Worm (Caenorhabditis elegans): ENCODE data around the gene C07D10.5.

The C07D10.5 gene

DNA sequence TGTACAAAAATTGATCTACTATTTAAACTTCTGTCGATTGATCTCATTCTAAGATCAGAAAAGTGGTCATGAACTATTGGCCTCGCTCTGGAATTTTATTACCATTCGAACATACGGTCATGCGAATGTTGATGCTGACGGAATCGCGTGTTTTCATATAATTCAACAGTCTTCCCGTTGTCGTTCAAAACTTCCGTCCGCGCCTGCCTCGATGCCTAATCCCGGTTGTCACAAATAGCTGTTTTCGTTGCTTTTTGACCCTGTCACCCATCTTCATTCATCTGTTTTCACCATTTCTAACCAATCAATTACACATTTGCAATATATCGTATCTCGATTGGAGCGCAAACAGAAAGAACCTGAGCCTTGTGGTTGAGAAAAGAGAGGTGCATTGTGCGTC lies 12.0 kb downstream of the C07D10.5 start:
- TF ChIP-seq nhr-23 (tag; optimal IDR thresholded peaks at IDR 0.05) (no peak), nhr-25 (tag; optimal IDR thresholded peaks at IDR 0.05) (peak; percentile 35)

DNA sequence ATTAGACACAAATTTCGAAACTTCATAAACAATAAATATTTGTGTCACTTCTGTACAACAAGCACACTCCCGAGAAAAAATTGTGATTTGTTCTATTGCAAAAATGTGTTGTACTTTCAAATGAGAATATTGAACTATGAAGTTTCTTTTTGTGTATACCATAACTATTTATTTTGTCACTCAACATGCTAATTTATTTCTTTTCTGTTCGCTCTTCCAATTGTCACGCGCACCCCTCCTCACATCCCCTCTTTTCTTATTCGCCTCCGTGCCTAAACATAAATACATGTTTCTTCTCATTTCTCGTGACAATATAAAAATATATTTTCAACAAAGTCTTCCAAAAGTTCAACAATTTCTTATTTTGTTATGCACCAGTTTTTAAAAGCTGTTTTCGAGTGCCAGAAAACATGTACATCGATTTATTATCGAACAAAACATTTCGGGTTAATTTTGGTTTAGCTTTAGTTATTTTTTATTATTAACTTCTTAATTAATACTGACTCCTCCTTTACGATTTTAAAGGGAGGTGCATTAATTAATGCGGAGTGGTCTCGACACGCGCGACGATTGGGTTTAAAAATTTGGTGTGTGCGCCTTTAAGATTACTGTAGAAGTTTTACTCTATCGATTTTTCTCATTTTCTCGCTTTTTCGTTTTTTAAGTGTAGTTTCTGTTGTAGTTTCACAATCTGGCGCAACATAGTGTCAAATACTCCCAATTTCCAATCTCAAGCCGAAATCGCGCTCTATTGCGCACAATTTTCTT lies 12.7 kb downstream of the C07D10.5 start:
- TF ChIP-seq C34F6.9 (tag; optimal IDR thresholded peaks at IDR 0.05) (peak; percentile 27), snpc-4 (tag; optimal IDR thresholded peaks at IDR 0.05) (no peak), elt-1 (tag; optimal IDR thresholded peaks at IDR 0.05) (no peak), unc-62 (GFP tag; optimal IDR thresholded peaks at IDR 0.05) (no peak), sem-4 (tag; optimal IDR thresholded peaks at IDR 0.05) (peak; percentile 17), ZK546.5 (tag; optimal IDR thresholded peaks at IDR 0.05) (no peak), ztf-1 (GFP tag; conservative IDR thresholded peaks at IDR 0.05) (no peak), nhr-11 (tag; optimal IDR thresholded peaks at IDR 0.05) (no peak), nhr-12 (tag; optimal IDR thresholded peaks at IDR 0.05) (no peak), peb-1 (tag; optimal IDR thresholded peaks at IDR 0.05) (no peak), aly-2 (tag; optimal IDR thresholded peaks at IDR 0.05) (no peak), nhr-25 (tag; optimal IDR thresholded peaks at IDR 0.05) (peak; percentile 15), lsy-2 (tag; optimal IDR thresholded peaks at IDR 0.05) (peak in 1 of 2 experiments; percentile 27), ceh-16 (tag; optimal IDR thresholded peaks at IDR 0.05) (no peak), nhr-237 (tag; optimal IDR thresholded peaks at IDR 0.05) (no peak)

DNA sequence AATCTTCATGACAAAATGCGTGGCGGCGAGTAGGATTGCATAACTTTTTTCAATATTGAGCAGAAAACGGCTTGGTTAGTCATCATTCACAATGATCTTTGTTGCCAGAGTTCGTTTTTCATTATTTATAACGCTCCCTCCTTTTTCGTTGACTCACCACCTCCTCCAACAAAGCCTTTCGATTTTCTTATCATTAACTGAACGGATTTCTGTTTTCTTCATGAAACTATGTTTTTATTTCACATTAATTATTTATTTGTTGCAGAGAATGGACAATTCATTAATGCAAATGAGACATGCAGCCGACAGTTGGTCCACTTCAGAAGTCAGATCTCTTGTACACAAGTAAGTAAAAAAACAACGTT lies 13.3 kb downstream of the C07D10.5 start, which contains the start of gene bath-44:
Gene bath-44, plus strand, starts transcription at position 266 of the 365 bp plus-strand sequence.
- TF ChIP-seq unc-39 (tag; optimal IDR thresholded peaks at IDR 0.05) (no peak), dmd-4 (tag; optimal IDR thresholded peaks at IDR 0.05) (no peak), sma-3 (GFP tag; optimal IDR thresholded peaks at IDR 0.05) (no peak), nhr-237 (tag; optimal IDR thresholded peaks at IDR 0.05) (no peak), C34F6.9 (tag; optimal IDR thresholded peaks at IDR 0.05) (no peak), egl-27 (tag; optimal IDR thresholded peaks at IDR 0.05) (no peak), alr-1 (tag; optimal IDR thresholded peaks at IDR 0.05) (no peak), elt-1 (tag; optimal IDR thresholded peaks at IDR 0.05) (no peak), aly-2 (tag; optimal IDR thresholded peaks at IDR 0.05) (no peak), mab-5 (tag; optimal IDR thresholded peaks at IDR 0.05) (no peak), mdl-1 (tag; optimal IDR thresholded peaks at IDR 0.05) (no peak), lin-39 (tag; optimal IDR thresholded peaks at IDR 0.05) (no peak), nhr-77 (tag; optimal IDR thresholded peaks at IDR 0.05) (no peak)

DNA sequence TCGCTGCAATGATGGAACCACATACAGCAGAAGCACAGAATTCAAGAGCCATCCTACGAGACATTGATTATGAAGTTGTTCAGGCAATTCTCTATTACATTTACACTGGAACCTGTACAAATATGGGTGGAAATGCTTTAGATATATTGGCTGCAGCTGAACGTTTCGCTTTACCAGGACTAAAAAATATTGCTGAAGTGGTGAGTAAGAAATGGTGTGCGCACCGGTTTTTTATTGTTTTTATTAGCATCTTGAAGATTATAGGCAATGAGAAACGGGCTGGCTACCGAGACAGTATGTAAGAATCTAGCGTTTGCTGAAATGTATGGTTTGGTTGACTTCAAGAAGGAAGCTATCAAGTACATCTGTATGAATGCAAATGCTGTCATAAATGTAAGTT lies 14.7 kb downstream of the C07D10.5 start:
- TF ChIP-seq nhr-77 (tag; optimal IDR thresholded peaks at IDR 0.05) (no peak), peb-1 (tag; optimal IDR thresholded peaks at IDR 0.05) (no peak), snpc-4 (tag; optimal IDR thresholded peaks at IDR 0.05) (no peak), nhr-21 (tag; optimal IDR thresholded peaks at IDR 0.05) (no peak), nhr-237 (tag; optimal IDR thresholded peaks at IDR 0.05) (no peak), mbf-1 (tag; optimal IDR thresholded peaks at IDR 0.05) (no peak), sma-9 (GFP tag; optimal IDR thresholded peaks at IDR 0.05) (no peak), sma-9 (tag; optimal IDR thresholded peaks at IDR 0.05) (no peak), nhr-12 (tag; optimal IDR thresholded peaks at IDR 0.05) (no peak), lin-13 (GFP tag; optimal IDR thresholded peaks at IDR 0.05) (no peak), elt-3 (tag; optimal IDR thresholded peaks at IDR 0.05) (no peak), mab-5 (tag; optimal IDR thresholded peaks at IDR 0.05) (no peak), ztf-11 (tag; optimal IDR thresholded peaks at IDR 0.05) (no peak), lin-39 (tag; optimal IDR thresholded peaks at IDR 0.05) (no peak)

DNA sequence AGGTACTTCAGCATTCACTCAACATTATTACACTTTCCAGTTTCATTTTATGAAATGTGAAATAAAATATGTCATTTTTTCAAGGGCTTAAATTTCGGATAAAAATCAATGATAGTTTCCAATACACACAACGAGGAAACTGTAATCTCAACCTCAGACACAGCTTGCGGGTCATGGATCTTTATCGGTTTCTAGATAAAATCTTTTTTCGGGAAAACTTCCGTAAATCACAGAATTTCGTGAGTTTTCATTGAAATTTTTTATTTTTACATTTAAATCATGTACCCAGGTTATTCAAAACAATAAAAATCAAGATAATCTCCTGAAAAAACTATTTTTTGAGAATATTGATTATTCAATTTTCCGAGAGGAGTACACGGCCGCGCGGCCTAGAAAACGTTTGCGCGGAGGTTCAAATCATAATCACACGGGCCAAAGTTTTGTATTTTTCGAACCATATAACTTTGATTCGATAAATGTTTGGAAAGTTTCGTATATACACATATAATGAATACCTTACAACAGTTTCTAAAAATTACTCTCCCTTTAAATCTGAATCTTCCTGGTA lies 16.0 kb downstream of the C07D10.5 start:
- no peak for TF ChIP-seq crh-2 (tag; optimal IDR thresholded peaks at IDR 0.05)
- TF ChIP-seq sem-4 (tag; optimal IDR thresholded peaks at IDR 0.05), result peak; percentile 28
- TF ChIP-seq nhr-21 (tag; optimal IDR thresholded peaks at IDR 0.05), result peak; percentile 24
- TF ChIP-seq ama-1 (optimal IDR thresholded peaks at IDR 0.05), result peak; percentile 0
- peak; percentile 33 for TF ChIP-seq sma-3 (GFP tag; optimal IDR thresholded peaks at IDR 0.05)
- no peak for TF ChIP-seq dmd-4 (tag; optimal IDR thresholded peaks at IDR 0.05)
- no peak for TF ChIP-seq ceh-82 (tag; optimal IDR thresholded peaks at IDR 0.05)
- TF ChIP-seq nhr-25 (tag; optimal IDR thresholded peaks at IDR 0.05), result peak; percentile 25
- TF ChIP-seq lsy-2 (tag; optimal IDR thresholded peaks at IDR 0.05), result peak in 1 of 2 experiments; percentile 17
- no peak for TF ChIP-seq mbf-1 (tag; optimal IDR thresholded peaks at IDR 0.05)
